Worm (Caenorhabditis elegans): ENCODE data around the gene C08G5.7.

DNA sequence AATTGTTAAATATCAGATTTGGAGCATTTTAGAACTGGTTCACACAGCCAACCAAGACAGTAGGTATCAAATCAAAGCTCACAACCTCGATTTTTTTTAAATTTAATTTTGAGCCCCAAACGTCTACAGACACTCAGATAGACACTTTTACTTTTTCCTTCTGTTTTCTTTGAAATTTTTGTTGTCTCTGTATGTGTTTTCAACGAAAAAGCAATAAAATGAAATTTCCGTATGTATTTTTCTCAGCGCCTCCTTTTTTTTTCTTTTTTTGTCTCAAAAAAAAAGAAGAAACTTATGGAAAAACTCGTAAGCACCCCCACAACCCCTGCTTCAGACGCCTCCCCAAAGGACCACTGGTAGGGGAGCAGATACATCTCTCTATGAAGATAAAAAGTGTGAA lies 8.7 kb upstream of the C08G5.7 start:
- no peak for TF ChIP-seq ztf-11 (tag; optimal IDR thresholded peaks at IDR 0.05)
- TF ChIP-seq ces-1 (GFP tag; optimal IDR thresholded peaks at IDR 0.05) = no peak
- TF ChIP-seq ama-1 (optimal IDR thresholded peaks at IDR 0.05) = no peak
- no peak for TF ChIP-seq hlh-17 (GFP tag; optimal IDR thresholded peaks at IDR 0.05; ENCODE audit: borderline replicate concordance)
